Worm (Caenorhabditis elegans): ENCODE results near the gene Y69E1A.8.
A peak's percentile ranks its signal among the peaks of the same experiment; 100 is the strongest.

The Y69E1A.8 gene

ce11 chrIV:10936906-10937540 is 29.4 kb upstream of the Y69E1A.8 start, which contains the start of gene fic-1:
TSS of gene fic-1 (plus strand) at chrIV:10937454.
- TF ChIP-seq lin-15B (tag; optimal IDR thresholded peaks at IDR 0.05) (peak; percentile 51), egl-5 (tag; optimal IDR thresholded peaks at IDR 0.05) (peak; percentile 60), nhr-23 (tag; optimal IDR thresholded peaks at IDR 0.05) (no peak), elt-3 (tag; optimal IDR thresholded peaks at IDR 0.05) (no peak), ama-1 (optimal IDR thresholded peaks at IDR 0.05) (no peak), nhr-237 (tag; optimal IDR thresholded peaks at IDR 0.05) (no peak), ZK546.5 (tag; optimal IDR thresholded peaks at IDR 0.05) (no peak), pqm-1 (tag; optimal IDR thresholded peaks at IDR 0.05) (peak; percentile 34), ceh-28 (tag; optimal IDR thresholded peaks at IDR 0.05) (peak; percentile 91), nhr-12 (tag; optimal IDR thresholded peaks at IDR 0.05) (no peak), zag-1 (tag; optimal IDR thresholded peaks at IDR 0.05) (no peak), fkh-2 (tag; optimal IDR thresholded peaks at IDR 0.05) (peak; percentile 11), lsy-12 (tag; optimal IDR thresholded peaks at IDR 0.05) (peak; percentile 4), skn-1 (tag; optimal IDR thresholded peaks at IDR 0.05) (peak; percentile 16), R02D3.7 (tag; optimal IDR thresholded peaks at IDR 0.05) (peak; percentile 15), snpc-4 (tag; optimal IDR thresholded peaks at IDR 0.05) (peak; percentile 73), pha-4 (tag; optimal IDR thresholded peaks at IDR 0.05) (peak; percentile 92), elt-2 (tag; optimal IDR thresholded peaks at IDR 0.05) (peak; percentile 28), nhr-43 (tag; optimal IDR thresholded peaks at IDR 0.05; ENCODE audit: poor library complexity, severe bottlenecking) (no peak), eor-1 (tag; optimal IDR thresholded peaks at IDR 0.05) (peak in 1 of 2 experiments; percentile 12), fkh-10 (GFP tag; optimal IDR thresholded peaks at IDR 0.05) (peak; percentile 94), ceh-9 (tag; optimal IDR thresholded peaks at IDR 0.05) (no peak), nfya-1 (tag; optimal IDR thresholded peaks at IDR 0.05; ENCODE audit: insufficient read depth) (peak; percentile 82), jun-1 (tag; optimal IDR thresholded peaks at IDR 0.05) (no peak), nhr-25 (tag; optimal IDR thresholded peaks at IDR 0.05) (no peak), daf-12 (tag; optimal IDR thresholded peaks at IDR 0.05) (no peak), sea-2 (GFP tag; optimal IDR thresholded peaks at IDR 0.05) (peak; percentile 78)

- no peak for TF ChIP-seq fkh-10 (GFP tag; optimal IDR thresholded peaks at IDR 0.05)
- TF ChIP-seq ztf-11 (tag; optimal IDR thresholded peaks at IDR 0.05) = no peak
- no peak for TF ChIP-seq hmg-11 (tag; optimal IDR thresholded peaks at IDR 0.05)
- TF ChIP-seq elt-1 (tag; optimal IDR thresholded peaks at IDR 0.05) = no peak
- no peak for TF ChIP-seq ceh-16 (tag; optimal IDR thresholded peaks at IDR 0.05)
- TF ChIP-seq nhr-67 (tag; optimal IDR thresholded peaks at IDR 0.05) = no peak
- no peak for TF ChIP-seq nhr-76 (tag; optimal IDR thresholded peaks at IDR 0.05)
- TF ChIP-seq aly-2 (tag; optimal IDR thresholded peaks at IDR 0.05) = no peak
- TF ChIP-seq ceh-82 (tag; optimal IDR thresholded peaks at IDR 0.05) = no peak
- TF ChIP-seq ZK546.5 (tag; optimal IDR thresholded peaks at IDR 0.05) = no peak
- TF ChIP-seq mml-1 (tag; optimal IDR thresholded peaks at IDR 0.05) = no peak
These were observed 17.6 kb upstream of the Y69E1A.8 start, which contains the start of gene Y69E1A.1 for ce11 chrIV:10948797-10949196. TSS of gene Y69E1A.1 (minus strand) at chrIV:10948897.

- TF ChIP-seq ama-1 (optimal IDR thresholded peaks at IDR 0.05) (no peak), lin-39 (tag; optimal IDR thresholded peaks at IDR 0.05) (no peak), zag-1 (tag; optimal IDR thresholded peaks at IDR 0.05) (no peak), unc-62 (GFP tag; optimal IDR thresholded peaks at IDR 0.05) (no peak), fkh-10 (GFP tag; optimal IDR thresholded peaks at IDR 0.05) (no peak), nfya-1 (tag; optimal IDR thresholded peaks at IDR 0.05; ENCODE audit: insufficient read depth) (no peak), ztf-11 (tag; optimal IDR thresholded peaks at IDR 0.05) (no peak), elt-2 (tag; optimal IDR thresholded peaks at IDR 0.05) (no peak), mml-1 (tag; optimal IDR thresholded peaks at IDR 0.05) (no peak), ztf-4 (tag; optimal IDR thresholded peaks at IDR 0.05) (no peak), sea-2 (GFP tag; optimal IDR thresholded peaks at IDR 0.05) (no peak), nhr-28 (tag; optimal IDR thresholded peaks at IDR 0.05) (no peak), eor-1 (tag; optimal IDR thresholded peaks at IDR 0.05) (no peak), ceh-82 (tag; optimal IDR thresholded peaks at IDR 0.05) (no peak), elt-1 (tag; optimal IDR thresholded peaks at IDR 0.05) (no peak), fkh-2 (tag; optimal IDR thresholded peaks at IDR 0.05) (no peak), ceh-16 (tag; optimal IDR thresholded peaks at IDR 0.05) (no peak)
These were observed 16.9 kb upstream of the Y69E1A.8 start, which contains the start of gene nsph-3.1 for ce11 chrIV:10949510-10949909. TSS of gene nsph-3.1 (plus strand) at chrIV:10949810.

Measured in whole organism, L3 larva.